Worm (Caenorhabditis elegans) whole organism, late embryonic: ENCODE results near the gene Y38H6C.23.
"Not testable (repeated sequence)": the region's sequence is repeated elsewhere in the genome, so short reads cannot be mapped to it uniquely, and the experiment has no call there.

Experiments
- C38D4.7 ChIP-seq: fragments of 200-800 bp; sonication (Bioruptor generic); optimal IDR thresholded peaks from 2 replicates; lab custom pipeline; 2018; ENCODE audit warnings: mild to moderate bottlenecking, missing genetic modification characterization, moderate library complexity, missing compliant biosample characterization
- T23F11.4 ChIP-seq: fragments of 200-800 bp; sonication (Bioruptor generic); optimal IDR thresholded peaks from 2 replicates; lab custom pipeline; 2018; ENCODE audit warnings: mild to moderate bottlenecking, missing genetic modification characterization, missing compliant biosample characterization
- ahr-1 ChIP-seq: sonication (generic microtip); optimal IDR thresholded peaks from 2 replicates; lab custom pipeline; 2016; ENCODE audit warnings: missing genetic modification characterization, missing compliant biosample characterization
- ama-1 ChIP-seq: fragments of 150-350 bp; optimal IDR thresholded peaks from 2 replicates; lab custom pipeline; 2014
- ceh-14 ChIP-seq: sonication (generic microtip); optimal IDR thresholded peaks from 2 replicates; lab custom pipeline; 2016; ENCODE audit warnings: missing genotype, missing genetic modification characterization, missing compliant biosample characterization
- ceh-19 ChIP-seq: fragments of 200-800 bp; sonication (Bioruptor generic); optimal IDR thresholded peaks from 2 replicates; lab custom pipeline; 2018; ENCODE audit warnings: mild to moderate bottlenecking, missing genetic modification characterization, missing compliant biosample characterization
- ceh-2 ChIP-seq: sonication (generic microtip); optimal IDR thresholded peaks from 2 replicates; lab custom pipeline; 2016; ENCODE audit warnings: missing genotype, missing genetic modification characterization, missing compliant biosample characterization
- ceh-22 ChIP-seq: sonication (generic microtip); optimal IDR thresholded peaks from 2 replicates; lab custom pipeline; 2017; ENCODE audit warnings: missing biosample characterization, missing genetic modification characterization
- ceh-24 ChIP-seq: sonication (generic microtip); optimal IDR thresholded peaks from 2 replicates; lab custom pipeline; 2016; ENCODE audit warnings: mild to moderate bottlenecking, missing genetic modification characterization, missing compliant biosample characterization
- ceh-31 ChIP-seq: sonication (generic microtip); optimal IDR thresholded peaks from 2 replicates; lab custom pipeline; 2016; ENCODE audit warnings: missing genetic modification characterization, missing compliant biosample characterization
- ceh-48 ChIP-seq: sonication (generic microtip); optimal IDR thresholded peaks from 2 replicates; lab custom pipeline; 2016; ENCODE audit warnings: missing genetic modification characterization, inconsistent platforms, missing compliant biosample characterization
- ceh-9 ChIP-seq: sonication (generic microtip); optimal IDR thresholded peaks from 2 replicates; lab custom pipeline; 2016; ENCODE audit warnings: mild to moderate bottlenecking, missing genetic modification characterization, inconsistent platforms, missing compliant biosample characterization
- che-1 ChIP-seq: sonication (generic microtip); optimal IDR thresholded peaks from 2 replicates; lab custom pipeline; 2016; ENCODE audit warnings: mild to moderate bottlenecking, missing genetic modification characterization, missing compliant biosample characterization
- elt-2 ChIP-seq: sonication (generic microtip); optimal IDR thresholded peaks from 2 replicates; lab custom pipeline; 2016; ENCODE audit warnings: missing genetic modification reagents, missing genetic modification characterization, missing compliant biosample characterization
- fkh-10 ChIP-seq: fragments of 150-350 bp; optimal IDR thresholded peaks from 2 replicates; lab custom pipeline; 2014; ENCODE audit warnings: missing biosample characterization, missing genetic modification reagents, missing genetic modification characterization
- fkh-6 ChIP-seq: sonication (generic microtip); optimal IDR thresholded peaks from 2 replicates; lab custom pipeline; 2016; ENCODE audit warnings: missing genetic modification characterization, missing compliant biosample characterization
- hlh-13 ChIP-seq: fragments of 200-800 bp; sonication (Bioruptor generic); optimal IDR thresholded peaks from 2 replicates; lab custom pipeline; 2018; ENCODE audit warnings: mild to moderate bottlenecking, missing genetic modification characterization, missing compliant biosample characterization
- odd-2 ChIP-seq: sonication (generic microtip); optimal IDR thresholded peaks from 2 replicates; lab custom pipeline; 2017; ENCODE audit warnings: antibody characterized with exemption, mild to moderate bottlenecking, missing genetic modification characterization, missing compliant biosample characterization
- pag-3 ChIP-seq: sonication (generic microtip); optimal IDR thresholded peaks from 2 replicates; lab custom pipeline; 2016; ENCODE audit warnings: missing compliant biosample characterization, missing genetic modification characterization, borderline replicate concordance
- pax-1 ChIP-seq: fragments of 150-350 bp; optimal IDR thresholded peaks from 2 replicates; lab custom pipeline; 2014; ENCODE audit warnings: missing biosample characterization, missing genetic modification characterization
- pha-2 ChIP-seq: sonication (generic microtip); optimal IDR thresholded peaks from 2 replicates; lab custom pipeline; 2017; ENCODE audit warnings: mild to moderate bottlenecking, missing genetic modification characterization, missing compliant biosample characterization
- pha-4 ChIP-seq: fragments of 150-350 bp; optimal IDR thresholded peaks from 2 replicates; lab custom pipeline; 2018; ENCODE audit warnings: missing biosample characterization, missing genetic modification reagents, missing genetic modification characterization
- pros-1 ChIP-seq: fragments of 150-350 bp; optimal IDR thresholded peaks from 2 replicates; lab custom pipeline; 2014; ENCODE audit warnings: missing biosample characterization, missing genetic modification reagents, missing genetic modification characterization
- rnt-1 ChIP-seq: sonication (generic microtip); optimal IDR thresholded peaks from 2 replicates; lab custom pipeline; 2016; ENCODE audit warnings: missing genetic modification characterization, missing compliant biosample characterization
- unc-55 ChIP-seq: sonication (generic microtip); optimal IDR thresholded peaks from 2 replicates; lab custom pipeline; 2017; ENCODE audit warnings: missing biosample characterization, missing genetic modification reagents, missing genetic modification characterization
- ztf-16 ChIP-seq: sonication (generic microtip); optimal IDR thresholded peaks from 2 replicates; lab custom pipeline; 2017; ENCODE audit warnings: missing genetic modification characterization, missing compliant biosample characterization

Y38H6C.23 gene

DNA sequence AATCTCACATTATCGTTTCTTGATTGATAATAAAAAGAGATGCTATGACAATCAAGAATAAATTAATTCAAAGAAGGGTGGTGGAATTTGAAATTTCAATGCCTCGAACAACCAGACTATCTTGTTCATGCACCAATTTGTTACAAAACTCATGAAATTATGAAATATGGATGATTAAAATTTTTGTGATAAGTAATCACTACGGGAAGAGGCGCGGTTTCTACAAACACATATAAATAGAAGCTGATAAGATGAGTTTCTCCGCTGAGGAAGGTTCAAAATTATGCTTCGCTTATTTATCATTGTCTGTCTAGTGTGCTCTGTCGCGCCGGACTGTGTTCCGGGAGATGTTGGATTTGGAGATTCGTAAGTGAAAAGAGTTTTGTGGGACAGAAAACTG, 41.7 kb downstream of the Y38H6C.23 start:
- TF ChIP-seq ceh-9 (tag; lab: Kevin White, UChicago) (no peak), che-1 (no peak), ceh-2 (tag; lab: Kevin White, UChicago) (no peak), rnt-1 (tag; lab: Kevin White, UChicago) (no peak), pha-2 (tag; lab: Kevin White, UChicago) (no peak), ceh-19 (GFP tag; lab: Kevin White, UChicago) (no peak)

DNA sequence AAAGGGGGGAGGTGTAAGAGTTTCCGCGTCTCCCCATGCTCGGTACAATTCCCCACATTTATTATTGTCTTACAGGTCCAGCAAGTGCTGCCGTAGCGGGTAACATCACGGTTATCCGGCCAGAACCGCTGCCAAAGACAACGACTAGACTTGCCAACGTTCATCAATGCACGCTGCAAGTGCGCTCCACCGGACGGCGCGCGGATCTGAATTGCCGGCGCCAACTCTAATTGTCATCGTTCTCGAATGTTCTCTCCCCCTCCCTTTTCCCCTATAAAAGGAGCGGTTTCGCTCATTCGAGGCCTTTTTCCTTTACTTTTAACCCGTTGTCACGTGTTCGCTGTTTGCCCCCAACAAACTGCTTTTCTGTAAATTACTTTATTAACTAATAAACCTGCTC, 42.5 kb downstream of the Y38H6C.23 start, which contains the start of gene Y38H6C.8:
Gene Y38H6C.8 (plus strand): TSS at position 301 of the 400 bp plus-strand sequence.
- not testable (repeated sequence) for TF ChIP-seq T23F11.4; ceh-31 (tag; lab: Kevin White, UChicago); ceh-9 (tag; lab: Kevin White, UChicago)

- TF ChIP-seq pag-3 (no peak), C38D4.7 (GFP tag; lab: Kevin White, UChicago) (no peak), hlh-13 (GFP tag; lab: Kevin White, UChicago) (no peak), unc-55 (no peak), ceh-2 (tag; lab: Kevin White, UChicago) (no peak), ceh-24 (tag; lab: Kevin White, UChicago) (no peak), odd-2 (tag; lab: Kevin White, UChicago) (no peak), fkh-10 (no peak), ama-1 (lab: Kevin White, UChicago) (no peak)
Measured at ce11 chrV:20509427-20509826, 46.7 kb downstream of the Y38H6C.23 start.

ce11 chrV:20506542-20506941, 49.6 kb downstream of the Y38H6C.23 start:
- TF ChIP-seq pha-2 (tag; lab: Kevin White, UChicago): no peak
- TF ChIP-seq pha-4 (tag; lab: Kevin White, UChicago): no peak
- no peak for TF ChIP-seq ceh-22 (tag; lab: Kevin White, UChicago)
- no peak for TF ChIP-seq che-1
- no peak for TF ChIP-seq ceh-48
- no peak for TF ChIP-seq elt-2
- TF ChIP-seq ahr-1 (tag; lab: Kevin White, UChicago): no peak
- TF ChIP-seq pros-1 (tag; lab: Kevin White, UChicago): no peak
- TF ChIP-seq fkh-6 (tag; lab: Kevin White, UChicago): no peak
- TF ChIP-seq ztf-16 (tag; lab: Kevin White, UChicago): no peak
- no peak for TF ChIP-seq pax-1 (tag; lab: Kevin White, UChicago)
- no peak for TF ChIP-seq ceh-14 (tag; lab: Kevin White, UChicago)
